Worm (Caenorhabditis elegans) whole organism, young adult: ENCODE results near the gene lips-11.

Source experiments
- chd-7 ChIP-seq: sonication (generic microtip); optimal IDR thresholded peaks from 2 replicates; lab custom pipeline; 2016; ENCODE audit warnings: mild to moderate bottlenecking, missing genetic modification characterization, moderate library complexity, missing compliant biosample characterization
- dpl-1 ChIP-seq: fragments of 150-350 bp; optimal IDR thresholded peaks from 2 replicates; lab custom pipeline; 2014; ENCODE audit warnings: missing biosample characterization, missing genetic modification reagents, missing genetic modification characterization
- lin-26 ChIP-seq: fragments of 200-800 bp; sonication (Bioruptor generic); IDR thresholded peaks from 2 replicates; pipeline ENCODE4 v1.3.6; 2022; ENCODE audit warnings: missing genetic modification reagents, missing genetic modification characterization, missing compliant biosample characterization
- rpc-1 ChIP-seq, 2 experiments: fragments of 150-350 bp in 1 of 2; sonication (generic microtip) in 1 of 2; optimal IDR thresholded peaks; 2 replicates each; lab custom pipeline; 2014 to 2018; ENCODE audit warnings: missing biosample characterization in 1 of 2, missing genetic modification characterization in 1 of 2, missing genetic modification reagents in 1 of 2, missing genotype in 1 of 2

ce11 chrII:1072106-1072505 is 38.7 kb downstream of the lips-11 start, which contains the start of gene K02E7.4:
- TF ChIP-seq chd-7 = no peak
- no peak for TF ChIP-seq lin-26 (GFP tag; lab: Robert Waterston, UW)
- TF ChIP-seq dpl-1 (GFP tag; lab: Kevin White, UChicago) = no peak
- no peak for TF ChIP-seq rpc-1 (optimal IDR thresholded peaks at IDR 0.05; lab: Kevin White, UChicago)
- no peak for TF ChIP-seq rpc-1 (tag; optimal IDR thresholded peaks at IDR 0.05; lab: Kevin White, UChicago)
